Worm (Caenorhabditis elegans): ENCODE results near the gene famh-136.

The famh-136 gene

ce11 chrIII:8904044-8904443, 16.5 kb downstream of the famh-136 start, which contains the start of gene lin-9 (continued):
- TF ChIP-seq unc-62 (GFP tag; optimal IDR thresholded peaks at IDR 0.05) (no peak), lsl-1 (GFP tag; optimal IDR thresholded peaks at IDR 0.05) (peak; percentile 97), K12H6.12 (tag; optimal IDR thresholded peaks at IDR 0.05) (peak; percentile 86), rec-8 (tag; optimal IDR thresholded peaks at IDR 0.05) (no peak), B0019.2 (GFP tag; conservative IDR thresholded peaks at IDR 0.05) (peak; percentile 89), nhr-90 (tag; optimal IDR thresholded peaks at IDR 0.05) (peak; percentile 33), hsf-1 (GFP tag; IDR thresholded peaks at IDR 0.05) (peak; percentile 93), somi-1 (GFP tag; optimal IDR thresholded peaks at IDR 0.05) (peak; percentile 65), die-1 (tag; optimal IDR thresholded peaks at IDR 0.05) (peak; percentile 34), ztf-22 (GFP tag; optimal IDR thresholded peaks at IDR 0.05) (peak; percentile 53), F10E7.11 (tag; optimal IDR thresholded peaks at IDR 0.05) (peak; percentile 49), F22D6.2 (tag; optimal IDR thresholded peaks at IDR 0.05) (peak; percentile 79), F52B5.7 (tag; optimal IDR thresholded peaks at IDR 0.05) (no peak), repo-1 (tag; optimal IDR thresholded peaks at IDR 0.05) (peak; percentile 97), B0261.1 (tag; optimal IDR thresholded peaks at IDR 0.05) (peak; percentile 10), ZK185.1 (tag; optimal IDR thresholded peaks at IDR 0.05; ENCODE audit: poor library complexity, severe bottlenecking) (peak; percentile 91), egrh-3 (GFP tag; IDR thresholded peaks at IDR 0.05) (peak; percentile 82), Y79H2A.3 (GFP tag; conservative IDR thresholded peaks at IDR 0.05) (peak; percentile 82), ztf-26 (tag; optimal IDR thresholded peaks at IDR 0.05) (peak; percentile 93), lsy-27 (tag; optimal IDR thresholded peaks at IDR 0.05; ENCODE audit: borderline replicate concordance, insufficient read depth) (no peak), D2030.7 (GFP tag; IDR thresholded peaks at IDR 0.05) (peak; percentile 95), hlh-26 (GFP tag; conservative IDR thresholded peaks at IDR 0.05) (no peak), bed-2 (GFP tag; IDR thresholded peaks at IDR 0.05) (peak; percentile 91), ceh-40 (GFP tag; IDR thresholded peaks at IDR 0.05) (0 out of 2 replicates have a peak, but pooled peaks have one; percentile 14), efl-1 (GFP tag; optimal IDR thresholded peaks at IDR 0.05) (peak; percentile 98), aptf-3 (GFP tag; IDR thresholded peaks at IDR 0.05) (no peak), attf-6 (GFP tag; IDR thresholded peaks at IDR 0.05) (0 out of 2 replicates have a peak, but pooled peaks have one; percentile 45), ccch-3 (GFP tag; optimal IDR thresholded peaks at IDR 0.05) (no peak), nfya-2 (GFP tag; IDR thresholded peaks at IDR 0.05) (0 out of 2 replicates have a peak, but pooled peaks have one; percentile 89), lin-26 (GFP tag; IDR thresholded peaks at IDR 0.05) (peak; percentile 15; the same call in 1 of the 2 replicates), ztf-18 (tag; optimal IDR thresholded peaks at IDR 0.05) (peak; percentile 87), F57A8.1 (GFP tag; optimal IDR thresholded peaks at IDR 0.05) (no peak), rcor-1 (GFP tag; IDR thresholded peaks at IDR 0.05) (peak; percentile 96), hrde-1 (tag; optimal IDR thresholded peaks at IDR 0.05; ENCODE audit: borderline replicate concordance) (peak; percentile 85), egl-44 (GFP tag; IDR thresholded peaks at IDR 0.05) (peak; percentile 41; the same call in 1 of the 2 replicates), snpc-1.3 (tag; optimal IDR thresholded peaks at IDR 0.05; ENCODE audit: insufficient read depth) (peak; percentile 54), madf-8 (GFP tag; conservative IDR thresholded peaks at IDR 0.05) (peak; percentile 98), F23B12.7 (tag; optimal IDR thresholded peaks at IDR 0.05; ENCODE audit: insufficient read depth) (peak; percentile 79), aptf-2 (GFP tag; conservative IDR thresholded peaks at IDR 0.05) (peak; percentile 84), Y53G8AR.9 (GFP tag; conservative IDR thresholded peaks at IDR 0.05) (peak; percentile 98), ztf-28 (GFP tag; IDR thresholded peaks at IDR 0.05) (peak; percentile 74; the same call in 1 of the 2 replicates), snpc-3.4 (tag; optimal IDR thresholded peaks at IDR 0.05) (peak; percentile 90), sea-2 (GFP tag; IDR thresholded peaks at IDR 0.05) (no peak), ekl-4 (GFP tag; IDR thresholded peaks at IDR 0.05) (peak; percentile 96), lir-1 (GFP tag; conservative IDR thresholded peaks at IDR 0.05) (peak; percentile 78), F55B11.4 (tag; optimal IDR thresholded peaks at IDR 0.05; ENCODE audit: borderline replicate concordance, insufficient read depth) (no peak), lin-54 (GFP tag; optimal IDR thresholded peaks at IDR 0.05) (peak; percentile 99)

All from whole organism, young adult.